Worm (Caenorhabditis elegans): ENCODE results near the gene oac-31.
A peak's percentile ranks its signal among the peaks of the same experiment; 100 is the strongest.

oac-31 gene

ce11 chrV:1575493-1576084 is 33.9 kb upstream of the oac-31 start (continued):
- no peak for TF ChIP-seq syd-9 (tag; optimal IDR thresholded peaks at IDR 0.05)
- TF ChIP-seq tbx-7 (tag; optimal IDR thresholded peaks at IDR 0.05), result no peak
- TF ChIP-seq pros-1 (tag; optimal IDR thresholded peaks at IDR 0.05), result no peak
- peak; percentile 92 for TF ChIP-seq unc-55 (GFP tag; optimal IDR thresholded peaks at IDR 0.05)
- no peak for TF ChIP-seq hlh-8 (tag; optimal IDR thresholded peaks at IDR 0.05)
- TF ChIP-seq elt-2 (tag; optimal IDR thresholded peaks at IDR 0.05), result no peak
- peak; percentile 16 for TF ChIP-seq rnt-1 (tag; optimal IDR thresholded peaks at IDR 0.05)
- TF ChIP-seq K09A11.1 (tag; optimal IDR thresholded peaks at IDR 0.05; ENCODE audit: insufficient read depth), result no peak
- TF ChIP-seq ama-1 (optimal IDR thresholded peaks at IDR 0.05), result no peak
- no peak for TF ChIP-seq ceh-30 (tag; optimal IDR thresholded peaks at IDR 0.05)
- no peak for TF ChIP-seq che-1 (tag; optimal IDR thresholded peaks at IDR 0.05)
- no peak for TF ChIP-seq pag-3 (tag; optimal IDR thresholded peaks at IDR 0.05; ENCODE audit: borderline replicate concordance)
- no peak for TF ChIP-seq odd-2 (tag; optimal IDR thresholded peaks at IDR 0.05)
- TF ChIP-seq ceh-6 (GFP tag; optimal IDR thresholded peaks at IDR 0.05), result no peak
- no peak for TF ChIP-seq fkh-6 (tag; optimal IDR thresholded peaks at IDR 0.05)
- TF ChIP-seq ttx-3 (tag; optimal IDR thresholded peaks at IDR 0.05), result no peak
- TF ChIP-seq nhr-11 (tag; optimal IDR thresholded peaks at IDR 0.05), result no peak
- no peak for TF ChIP-seq ceh-24 (tag; optimal IDR thresholded peaks at IDR 0.05)
- peak; percentile 27 for TF ChIP-seq dmd-4 (tag; optimal IDR thresholded peaks at IDR 0.05; ENCODE audit: borderline replicate concordance)
- no peak for TF ChIP-seq mec-3 (tag; optimal IDR thresholded peaks at IDR 0.05; ENCODE audit: borderline replicate concordance)

- TF ChIP-seq rnt-1 (tag; optimal IDR thresholded peaks at IDR 0.05) (no peak), ceh-48 (tag; optimal IDR thresholded peaks at IDR 0.05) (no peak)
These were observed 32.9 kb upstream of the oac-31 start for ce11 chrV:1574599-1574998.

ce11 chrV:1572585-1572984 is 30.9 kb upstream of the oac-31 start:
- TF ChIP-seq ceh-48 (tag; optimal IDR thresholded peaks at IDR 0.05) (no peak), hlh-30 (tag; optimal IDR thresholded peaks at IDR 0.05; ENCODE audit: insufficient read depth) (peak; percentile 5), ref-2 (tag; optimal IDR thresholded peaks at IDR 0.05) (peak; percentile 17)

- TF ChIP-seq unc-55 (GFP tag; optimal IDR thresholded peaks at IDR 0.05) (peak; percentile 66), lin-11 (tag; optimal IDR thresholded peaks at IDR 0.05) (no peak), dve-1 (tag; optimal IDR thresholded peaks at IDR 0.05) (no peak), ttx-3 (tag; optimal IDR thresholded peaks at IDR 0.05) (no peak), nfya-1 (tag; optimal IDR thresholded peaks at IDR 0.05) (no peak), pha-2 (tag; optimal IDR thresholded peaks at IDR 0.05) (no peak), ceh-18 (tag; optimal IDR thresholded peaks at IDR 0.05) (no peak), pqm-1 (tag; optimal IDR thresholded peaks at IDR 0.05) (no peak), fkh-10 (GFP tag; optimal IDR thresholded peaks at IDR 0.05) (no peak), K09A11.1 (tag; optimal IDR thresholded peaks at IDR 0.05; ENCODE audit: insufficient read depth) (no peak), sox-2 (GFP tag; IDR thresholded peaks at IDR 0.05) (no peak), ets-4 (tag; optimal IDR thresholded peaks at IDR 0.05) (no peak), tbx-2 (tag; optimal IDR thresholded peaks at IDR 0.05) (peak; percentile 37), ceh-2 (tag; optimal IDR thresholded peaks at IDR 0.05) (no peak), Y22D7AL.16 (tag; optimal IDR thresholded peaks at IDR 0.05) (no peak), lim-6 (tag; optimal IDR thresholded peaks at IDR 0.05) (no peak), pha-4 (tag; optimal IDR thresholded peaks at IDR 0.05) (no peak), sox-4 (tag; optimal IDR thresholded peaks at IDR 0.05) (no peak), hlh-15 (tag; optimal IDR thresholded peaks at IDR 0.05) (no peak), nhr-232 (tag; optimal IDR thresholded peaks at IDR 0.05) (no peak), ceh-31 (tag; optimal IDR thresholded peaks at IDR 0.05) (peak; percentile 36), ref-2 (tag; optimal IDR thresholded peaks at IDR 0.05) (peak; percentile 75), K02D7.2 (tag; optimal IDR thresholded peaks at IDR 0.05) (no peak)
These were observed 29.0 kb upstream of the oac-31 start for ce11 chrV:1570679-1571078.

Measured in whole organism, late embryonic.